Worm (Caenorhabditis elegans): ENCODE measurements around the gene rsp-4.
A peak's percentile ranks its signal among the peaks of the same experiment; 100 is the strongest.

rsp-4 gene

DNA sequence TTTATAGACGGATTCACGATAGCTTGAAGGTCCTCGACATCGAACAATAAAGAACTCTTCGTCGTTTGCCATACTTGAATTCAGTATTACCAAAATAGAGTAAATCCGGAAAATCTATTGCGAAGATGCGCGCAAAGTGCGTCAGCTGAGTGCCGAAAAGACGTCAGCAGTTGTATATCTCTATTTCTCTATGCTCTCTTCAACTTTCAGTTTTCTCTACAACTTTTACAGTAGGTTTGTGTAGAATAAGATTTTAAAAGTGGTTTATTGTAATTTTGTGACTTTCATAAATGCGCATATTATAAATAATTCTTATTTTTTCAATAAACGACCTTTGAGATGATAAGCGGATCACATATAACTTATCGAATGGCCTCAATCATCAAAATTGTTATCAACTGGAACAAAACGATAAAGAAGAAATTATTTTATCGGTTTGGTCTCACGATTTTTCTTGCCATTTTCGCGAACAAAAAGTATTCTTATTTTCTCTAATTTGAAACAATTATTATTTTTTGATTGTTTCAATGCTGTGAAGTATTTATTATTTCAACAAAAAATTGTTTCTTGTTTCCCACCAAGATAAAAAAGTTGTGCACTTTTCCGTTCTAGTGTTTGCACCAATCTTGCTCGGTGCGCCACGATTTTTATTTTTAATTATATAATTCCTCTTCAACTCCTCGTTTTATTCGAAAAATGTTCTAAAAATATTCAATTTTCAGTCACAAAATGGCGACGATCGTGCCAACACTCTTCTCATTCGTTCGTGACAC, 15.2 kb downstream of the rsp-4 start, which contains the start of the genes agt-2 and F09E5.3 (continued):
- TF ChIP-seq ztf-18 (tag; optimal IDR thresholded peaks at IDR 0.05) (peak; percentile 96), lin-54 (GFP tag; optimal IDR thresholded peaks at IDR 0.05) (peak; percentile 87), hmg-1.2 (GFP tag; IDR thresholded peaks at IDR 0.05) (peak; percentile 78), xnd-1 (tag; optimal IDR thresholded peaks at IDR 0.05) (no peak), F57C9.4 (tag; optimal IDR thresholded peaks at IDR 0.05) (no peak), F39B2.1 (GFP tag; IDR thresholded peaks at IDR 0.05) (no peak), madf-3 (GFP tag; IDR thresholded peaks at IDR 0.05) (peak; percentile 86), let-607 (tag; optimal IDR thresholded peaks at IDR 0.05) (peak; percentile 30 to 51), attf-6 (GFP tag; IDR thresholded peaks at IDR 0.05) (no peak), hlh-26 (GFP tag; conservative IDR thresholded peaks at IDR 0.05) (no peak), lsl-1 (GFP tag; optimal IDR thresholded peaks at IDR 0.05) (peak; percentile 71), ceh-58 (GFP tag; IDR thresholded peaks at IDR 0.05) (no peak), cebp-1 (GFP tag; IDR thresholded peaks at IDR 0.05) (no peak), cebp-1 (tag; optimal IDR thresholded peaks at IDR 0.05) (peak; percentile 84), mxl-1 (tag; optimal IDR thresholded peaks at IDR 0.05) (no peak), nfya-2 (GFP tag; IDR thresholded peaks at IDR 0.05) (no peak), fkh-3 (tag; optimal IDR thresholded peaks at IDR 0.05) (no peak), ztf-22 (GFP tag; optimal IDR thresholded peaks at IDR 0.05) (no peak), cebp-2 (GFP tag; IDR thresholded peaks at IDR 0.05) (no peak), ceh-27 (GFP tag; optimal IDR thresholded peaks at IDR 0.05) (peak; percentile 80), F22D6.2 (tag; optimal IDR thresholded peaks at IDR 0.05) (peak; percentile 5), K11D2.4 (GFP tag; IDR thresholded peaks at IDR 0.05) (peak; percentile 83), snpc-3.4 (tag; optimal IDR thresholded peaks at IDR 0.05) (no peak), D2030.7 (GFP tag; IDR thresholded peaks at IDR 0.05) (0 out of 2 replicates have a peak, but pooled peaks have one; percentile 55), unc-62 (GFP tag; optimal IDR thresholded peaks at IDR 0.05) (no peak), lag-1 (GFP tag; IDR thresholded peaks at IDR 0.05) (no peak), Y56A3A.18 (GFP tag; IDR thresholded peaks at IDR 0.05) (no peak), madf-8 (GFP tag; conservative IDR thresholded peaks at IDR 0.05) (no peak; the same call in 1 of the 2 replicates), B0035.1 (tag; optimal IDR thresholded peaks at IDR 0.05) (no peak), lir-1 (GFP tag; conservative IDR thresholded peaks at IDR 0.05) (peak; percentile 67), attf-5 (GFP tag; optimal IDR thresholded peaks at IDR 0.05) (peak; percentile 92), ceh-40 (GFP tag; IDR thresholded peaks at IDR 0.05) (no peak), ZK185.1 (tag; optimal IDR thresholded peaks at IDR 0.05; ENCODE audit: poor library complexity, severe bottlenecking) (peak; percentile 84), pha-4 (tag; optimal IDR thresholded peaks at IDR 0.05) (peak; percentile 61), dpl-1 (GFP tag; optimal IDR thresholded peaks at IDR 0.05) (peak; percentile 45)

DNA sequence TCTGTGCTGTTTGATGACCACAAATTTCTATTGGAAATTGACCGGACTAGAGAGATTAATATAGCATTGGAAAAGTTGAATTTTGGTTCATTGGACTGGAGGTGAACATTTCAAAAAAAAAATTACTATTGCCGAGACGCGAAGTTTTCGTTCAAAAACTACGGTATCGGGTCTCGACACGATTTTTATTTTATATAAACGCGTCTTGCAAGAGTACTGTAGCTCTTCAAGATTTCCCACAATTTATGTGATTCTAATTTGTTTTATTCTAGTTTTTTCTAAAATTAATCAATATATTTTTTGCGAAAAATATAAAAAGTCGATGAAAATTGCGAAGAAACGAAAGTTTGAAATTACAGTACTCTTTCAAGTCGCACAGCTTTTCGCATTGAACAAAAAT, 18.0 kb downstream of the rsp-4 start, which contains the start of gene F09E5.12:
TSS of gene F09E5.12 (minus strand) at position 101 of the 400 bp plus-strand sequence.
- TF ChIP-seq F23B12.7 (tag; optimal IDR thresholded peaks at IDR 0.05; ENCODE audit: insufficient read depth) (no peak), hlh-12 (tag; optimal IDR thresholded peaks at IDR 0.05) (no peak), Y67H2A.10 (GFP tag; conservative IDR thresholded peaks at IDR 0.05) (no peak), lsy-27 (tag; optimal IDR thresholded peaks at IDR 0.05; ENCODE audit: borderline replicate concordance, insufficient read depth) (no peak), atf-7 (tag; optimal IDR thresholded peaks at IDR 0.05) (no peak), F57A8.1 (GFP tag; optimal IDR thresholded peaks at IDR 0.05) (no peak), ceh-91 (GFP tag; IDR thresholded peaks at IDR 0.05) (no peak), sea-2 (GFP tag; IDR thresholded peaks at IDR 0.05) (no peak), die-1 (tag; optimal IDR thresholded peaks at IDR 0.05) (no peak), let-526 (GFP tag; IDR thresholded peaks at IDR 0.05) (no peak)

Measured in whole organism, young adult.